Fruit fly (Drosophila melanogaster): ENCODE results near the gene CG31287.

DNA sequence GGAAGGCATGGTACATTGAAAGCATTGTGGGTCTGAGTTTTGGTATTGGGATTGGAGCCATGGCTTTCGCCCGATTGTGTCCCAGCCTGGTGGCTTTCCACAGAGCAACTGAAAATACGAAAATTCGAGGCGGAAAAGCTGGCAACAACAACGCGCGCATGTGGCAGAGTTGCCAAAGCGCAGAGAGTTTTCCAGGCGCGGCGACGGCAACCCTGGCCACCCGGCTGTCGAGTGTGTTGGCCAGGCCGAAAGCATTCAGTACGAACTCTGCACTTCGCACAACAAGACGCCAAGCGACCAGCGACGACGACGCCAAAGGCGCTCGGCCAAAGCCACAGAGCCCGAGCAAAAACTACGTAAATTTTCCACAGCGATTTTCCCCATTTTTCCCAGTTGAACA, 22.6 kb downstream of the CG31287 start:
- TF ChIP-seq dac (GFP tag; optimal IDR thresholded peaks at IDR 0.05) (no peak), CG10669 (GFP tag; optimal IDR thresholded peaks at IDR 0.05) (no peak), pdm3 (GFP tag; optimal IDR thresholded peaks at IDR 0.05) (no peak), fd59A (GFP tag; optimal IDR thresholded peaks at IDR 0.05) (no peak), Blimp-1 (GFP tag; optimal IDR thresholded peaks at IDR 0.05) (no peak)

Data from whole organism, prepupa.